Fruit fly (Drosophila melanogaster) whole organism, pupa: Measurements from ENCODE around the gene Bub1.

ENCODE experiments used
- CG10348 ChIP-seq: fragments of 200-800 bp; sonication (Bioruptor generic); IDR thresholded peaks from 2 replicates; pipeline ENCODE4 v1.3.6; 2022; ENCODE audit warnings: missing biosample characterization, missing genetic modification characterization
- CG12605 ChIP-seq: fragments of 200-800 bp; sonication (Bioruptor generic); IDR thresholded peaks from 2 replicates; pipeline ENCODE4 v1.3.6; 2022; ENCODE audit warnings: missing biosample characterization, missing genetic modification characterization
- CG13204 ChIP-seq: fragments of 200-800 bp; sonication (Bioruptor generic); optimal IDR thresholded peaks from 2 replicates; lab custom pipeline; 2018; ENCODE audit warnings: missing biosample characterization, mild to moderate bottlenecking, missing genetic modification characterization, moderate library complexity
- CG14655 ChIP-seq: fragments of 200-800 bp; sonication (Bioruptor generic); optimal IDR thresholded peaks from 3 replicates; lab custom pipeline; 2017; ENCODE audit warnings: mild to moderate bottlenecking, missing biosample characterization, missing genetic modification reagents, missing genetic modification characterization
- CG15710 ChIP-seq: fragments of 200-800 bp; sonication (Bioruptor generic); optimal IDR thresholded peaks from 2 replicates; lab custom pipeline; 2018; ENCODE audit warnings: missing biosample characterization, mild to moderate bottlenecking, missing genetic modification characterization, moderate library complexity
- CG17806 ChIP-seq: fragments of 200-800 bp; sonication (Bioruptor generic); optimal IDR thresholded peaks from 2 replicates; lab custom pipeline; 2018; ENCODE audit warnings: missing biosample characterization, mild to moderate bottlenecking, missing genetic modification characterization, moderate library complexity
- CG32121 ChIP-seq: fragments of 200-800 bp; sonication (Bioruptor generic); IDR thresholded peaks from 2 replicates; pipeline ENCODE4 v1.3.6; 2022; ENCODE audit warnings: missing biosample characterization, missing genetic modification characterization
- CG34367 ChIP-seq: fragments of 200-800 bp; sonication (Bioruptor generic); optimal IDR thresholded peaks from 2 replicates; lab custom pipeline; 2018; ENCODE audit warnings: missing biosample characterization, mild to moderate bottlenecking, missing genetic modification characterization
- CG4496 ChIP-seq: fragments of 200-800 bp; sonication (Bioruptor generic); IDR thresholded peaks from 3 replicates; pipeline ENCODE4 v1.3.6; 2022; ENCODE audit warnings: missing biosample characterization, missing genetic modification characterization
- CG8159 ChIP-seq: fragments of 200-800 bp; sonication (Bioruptor generic); optimal IDR thresholded peaks from 3 replicates; lab custom pipeline; 2018; ENCODE audit warnings: missing biosample characterization, mild to moderate bottlenecking, missing genetic modification characterization, moderate library complexity
- CG8301 ChIP-seq: fragments of 200-800 bp; sonication (Bioruptor generic); optimal IDR thresholded peaks from 2 replicates; lab custom pipeline; 2018; ENCODE audit warnings: missing biosample characterization, mild to moderate bottlenecking, missing genetic modification characterization
- CG9948 ChIP-seq: fragments of 200-800 bp; sonication (Bioruptor generic); optimal IDR thresholded peaks from 2 replicates; lab custom pipeline; 2018; ENCODE audit warnings: missing biosample characterization, mild to moderate bottlenecking, missing genetic modification characterization, moderate library complexity
- D1 ChIP-seq: fragments of 200-800 bp; sonication (Bioruptor generic); optimal IDR thresholded peaks from 2 replicates; lab custom pipeline; 2018; ENCODE audit warnings: missing biosample characterization, mild to moderate bottlenecking, missing genetic modification characterization, moderate library complexity
- EcR ChIP-seq: fragments of 200-800 bp; sonication (Bioruptor generic); optimal IDR thresholded peaks from 3 replicates; lab custom pipeline; 2019; ENCODE audit warnings: missing biosample characterization, missing genetic modification characterization, mild to moderate bottlenecking, moderate library complexity, missing genetic modification reagents
- Ets98B ChIP-seq: fragments of 200-800 bp; sonication (Bioruptor generic); IDR thresholded peaks from 2 replicates; pipeline ENCODE4 v1.3.6; 2022; ENCODE audit warnings: missing biosample characterization, missing genetic modification characterization
- Pif1A ChIP-seq: fragments of 200-800 bp; sonication (Bioruptor generic); optimal IDR thresholded peaks from 3 replicates; lab custom pipeline; 2016; ENCODE audit warnings: missing biosample characterization, missing genetic modification characterization
- Pif1B ChIP-seq: fragments of 200-800 bp; sonication (Bioruptor generic); optimal IDR thresholded peaks from 3 replicates; lab custom pipeline; 2016; ENCODE audit warnings: missing biosample characterization, missing genetic modification characterization
- Snoo ChIP-seq: fragments of 200-800 bp; sonication (Bioruptor generic); optimal IDR thresholded peaks from 3 replicates; lab custom pipeline; 2017; ENCODE audit warnings: missing biosample characterization, mild to moderate bottlenecking, missing genetic modification characterization, inconsistent platforms
- fd96Ca ChIP-seq: fragments of 200-800 bp; sonication (Bioruptor generic); IDR thresholded peaks from 3 replicates; pipeline ENCODE4 v1.3.6; 2022; ENCODE audit warnings: missing biosample characterization, missing genetic modification characterization
- gl ChIP-seq: fragments of 200-800 bp; sonication (Bioruptor generic); optimal IDR thresholded peaks from 2 replicates; lab custom pipeline; 2018; ENCODE audit warnings: missing biosample characterization, mild to moderate bottlenecking, missing genetic modification characterization
- rn ChIP-seq: fragments of 200-800 bp; sonication (Bioruptor generic); IDR thresholded peaks from 2 replicates; pipeline ENCODE4 v1.3.6; 2022; ENCODE audit warnings: missing biosample characterization, missing genetic modification characterization

The Bub1 gene

DNA sequence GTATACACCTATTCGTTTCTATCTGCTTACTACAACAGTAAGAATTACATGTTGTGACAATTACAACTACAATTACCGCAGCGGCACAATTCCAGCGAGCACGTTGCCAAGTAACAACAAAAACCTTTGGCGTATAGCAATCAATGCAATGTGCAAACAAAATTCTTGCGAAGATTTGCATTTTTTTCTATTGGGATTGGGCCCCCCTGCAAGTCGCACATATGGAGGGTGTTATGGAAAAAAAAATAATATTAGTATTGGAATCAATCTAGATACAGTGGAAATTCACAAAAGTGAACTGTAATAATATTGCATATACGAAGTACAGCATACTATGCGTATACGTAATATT is 24.0 kb downstream of the Bub1 start:
- TF ChIP-seq CG12605 (GFP tag; lab: Robert Waterston, UW) (no peak), Ets98B (no peak)

DNA sequence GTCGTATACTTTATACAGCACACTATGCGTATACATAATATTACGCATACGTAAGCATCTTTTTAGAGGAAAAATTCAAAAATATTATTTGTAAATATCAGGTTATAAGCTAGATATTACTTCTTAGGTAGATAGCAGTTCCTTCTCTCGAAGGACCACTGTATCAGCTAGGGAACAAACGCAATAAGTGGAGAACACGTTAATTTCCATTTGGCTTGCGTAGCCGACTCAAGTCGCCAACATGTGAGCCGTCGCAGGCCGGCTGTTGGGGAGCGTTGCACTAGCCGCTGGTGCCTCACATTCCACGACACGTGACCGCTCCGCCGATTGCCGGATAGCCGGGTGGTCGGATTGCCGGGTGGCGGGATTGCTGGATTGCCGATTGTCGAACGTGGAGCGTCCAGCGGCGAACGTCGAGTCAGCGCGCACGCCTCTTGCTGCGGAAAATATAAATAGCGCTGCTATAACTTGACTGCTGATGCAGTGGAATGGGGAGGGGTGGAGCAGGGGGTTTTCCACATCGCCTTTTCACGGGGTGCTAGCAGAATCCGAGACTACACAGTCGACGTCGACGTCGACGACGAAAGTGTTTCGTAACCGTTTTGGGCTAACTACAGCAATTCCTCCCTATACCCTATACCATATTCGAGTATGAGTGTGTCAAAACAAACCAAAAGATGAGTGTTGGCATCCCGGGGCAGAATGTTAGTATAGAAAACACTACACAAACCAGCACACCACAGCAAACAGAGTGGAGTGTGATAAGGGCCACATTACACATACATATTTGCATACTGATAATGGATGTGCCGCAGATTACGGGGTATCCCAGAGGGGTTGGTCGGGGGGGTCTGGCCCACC is 24.6 kb downstream of the Bub1 start:
- TF ChIP-seq Pif1B (no peak), fd96Ca (GFP tag; lab: Robert Waterston, UW) (no peak), CG12605 (GFP tag; lab: Robert Waterston, UW) (no peak), D1 (no peak), CG8301 (tag; lab: Kevin White, UChicago) (peak; percentile 30), rn (GFP tag; lab: Robert Waterston, UW) (no peak), CG4496 (GFP tag; lab: Robert Waterston, UW) (no peak), Ets98B (peak; percentile 10; the same call in 1 of the 2 replicates), CG15710 (no peak), gl (tag; lab: Kevin White, UChicago) (no peak), CG10348 (peak; percentile 58; the same call in 1 of the 2 replicates), Pif1A (GFP tag; lab: Kevin White, UChicago) (peak; percentile 15), Snoo (tag; lab: Kevin White, UChicago) (no peak), CG9948 (no peak), CG8159 (tag; lab: Kevin White, UChicago) (peak; percentile 34), CG34367 (tag; lab: Kevin White, UChicago) (no peak), EcR (GFP tag; lab: Kevin White, UChicago) (peak; percentile 57), CG13204 (GFP tag; lab: Kevin White, UChicago) (peak; percentile 34), CG17806 (peak; percentile 18), CG32121 (GFP tag; lab: Robert Waterston, UW) (no peak), CG14655 (GFP tag; lab: Kevin White, UChicago) (peak; percentile 21)

DNA sequence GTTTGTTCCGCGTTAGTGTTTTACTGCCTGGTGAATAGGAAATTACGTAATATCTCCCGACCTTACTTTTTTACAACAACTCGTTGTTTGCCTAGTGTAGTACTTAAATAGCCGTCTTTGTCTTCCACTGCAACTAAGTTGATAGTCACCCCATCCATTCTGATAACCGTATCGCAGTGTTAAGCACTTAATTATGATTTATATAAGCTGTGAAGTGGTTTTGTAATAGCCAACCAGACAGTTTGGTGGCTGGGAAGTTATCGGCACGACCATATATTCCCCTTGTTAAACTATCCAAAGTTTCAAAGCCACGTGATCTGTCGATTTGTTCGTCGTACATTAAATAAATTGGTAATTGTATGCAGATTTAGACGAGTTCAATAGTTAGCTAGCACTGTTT is 25.7 kb downstream of the Bub1 start:
- TF ChIP-seq CG32121 (GFP tag; lab: Robert Waterston, UW): no peak
- TF ChIP-seq D1: no peak
- TF ChIP-seq Pif1B: no peak
- TF ChIP-seq CG14655 (GFP tag; lab: Kevin White, UChicago): no peak

DNA sequence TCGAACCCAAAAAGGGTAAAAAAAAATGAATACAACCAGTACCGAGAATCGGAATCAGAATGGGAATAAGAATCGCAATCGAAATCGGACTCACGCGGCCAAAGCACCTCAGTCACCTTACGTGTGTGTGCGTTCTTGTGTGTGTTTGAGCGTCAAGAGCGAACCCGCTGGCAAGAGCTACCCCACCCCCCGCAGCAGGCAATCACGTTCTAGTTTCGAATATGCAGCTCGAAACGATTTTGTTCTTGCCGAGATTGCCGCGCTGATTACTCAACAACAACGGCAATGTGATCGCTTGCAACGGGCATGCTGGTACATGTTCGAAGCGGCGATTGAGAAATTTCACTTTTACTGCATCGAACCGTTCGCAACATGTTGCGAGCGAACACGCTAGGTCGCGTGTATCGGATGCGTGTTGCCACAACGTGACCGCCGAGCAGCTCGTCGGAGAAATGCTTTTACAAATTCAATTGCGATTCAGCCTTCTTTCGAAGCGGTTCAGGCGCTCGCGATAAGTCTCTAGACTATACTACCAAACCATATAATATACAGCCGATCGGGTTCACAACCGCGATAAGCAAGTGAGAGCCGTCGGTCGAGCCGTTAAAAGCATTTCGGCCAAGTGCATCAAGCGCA is 26.7 kb downstream of the Bub1 start:
- no peak for TF ChIP-seq CG9948
- no peak for TF ChIP-seq CG32121 (GFP tag; lab: Robert Waterston, UW)
- no peak; the same call in 1 of the 3 replicates for TF ChIP-seq CG4496 (GFP tag; lab: Robert Waterston, UW)
- peak; percentile 29; the same call in 1 of the 2 replicates for TF ChIP-seq CG12605 (GFP tag; lab: Robert Waterston, UW)
- TF ChIP-seq EcR (GFP tag; lab: Kevin White, UChicago): peak; percentile 96
- TF ChIP-seq CG17806: no peak
- no peak for TF ChIP-seq Pif1A (GFP tag; lab: Kevin White, UChicago)
- TF ChIP-seq CG14655 (GFP tag; lab: Kevin White, UChicago): no peak
- TF ChIP-seq Pif1B: peak; percentile 15
- peak; percentile 4 for TF ChIP-seq CG34367 (tag; lab: Kevin White, UChicago)
- no peak for TF ChIP-seq gl (tag; lab: Kevin White, UChicago)
- TF ChIP-seq CG15710: no peak
- TF ChIP-seq rn (GFP tag; lab: Robert Waterston, UW): no peak
- no peak for TF ChIP-seq D1
- no peak for TF ChIP-seq CG8301 (tag; lab: Kevin White, UChicago)
- peak; percentile 35 for TF ChIP-seq Snoo (tag; lab: Kevin White, UChicago)
- no peak for TF ChIP-seq CG10348
- peak; percentile 8; the same call in 1 of the 2 replicates for TF ChIP-seq Ets98B
- TF ChIP-seq CG8159 (tag; lab: Kevin White, UChicago): no peak
- peak; percentile 96 for TF ChIP-seq CG13204 (GFP tag; lab: Kevin White, UChicago)
- TF ChIP-seq fd96Ca (GFP tag; lab: Robert Waterston, UW): peak; percentile 40; the same call in 1 of the 3 replicates

DNA sequence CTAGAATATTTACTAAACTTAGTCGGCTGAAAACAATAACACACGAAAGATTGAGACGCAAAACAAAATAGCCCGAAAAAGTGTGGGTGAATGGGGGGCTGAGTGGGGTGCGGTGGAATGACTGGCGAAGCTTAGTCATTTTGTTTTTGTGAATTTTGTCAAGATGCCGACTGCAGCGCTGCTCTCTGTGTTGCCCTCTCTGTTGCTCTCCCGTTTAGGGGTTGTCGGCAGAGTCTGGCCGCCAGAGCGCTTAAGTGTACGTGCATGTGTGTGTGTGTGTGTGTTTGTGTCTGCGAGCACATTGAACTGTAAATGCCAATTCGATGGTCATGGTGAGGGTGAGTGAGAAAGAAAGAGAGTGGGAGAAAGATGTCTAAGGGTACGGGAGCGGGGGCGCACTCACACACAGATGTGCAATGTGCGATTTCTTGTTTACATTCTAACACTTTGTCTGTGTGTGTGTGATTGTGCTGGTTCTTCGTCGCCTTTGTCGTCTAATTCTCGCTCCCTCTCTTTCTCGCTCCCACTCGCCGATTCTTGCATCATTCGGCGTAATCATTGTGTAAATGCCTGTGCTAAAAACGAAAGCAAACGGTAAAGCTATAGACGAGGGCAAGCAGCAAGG is 27.8 kb downstream of the Bub1 start:
- TF ChIP-seq fd96Ca (GFP tag; lab: Robert Waterston, UW) (peak; percentile 57; the same call in 2 of the 3 replicates), D1 (no peak), CG34367 (tag; lab: Kevin White, UChicago) (no peak), CG8301 (tag; lab: Kevin White, UChicago) (peak; percentile 12), CG15710 (no peak), rn (GFP tag; lab: Robert Waterston, UW) (no peak), CG12605 (GFP tag; lab: Robert Waterston, UW) (no peak), CG13204 (GFP tag; lab: Kevin White, UChicago) (peak; percentile 63), Ets98B (0 out of 2 replicates have a peak, but pooled peaks have one; percentile 31), Snoo (tag; lab: Kevin White, UChicago) (peak; percentile 16), Pif1B (no peak), CG4496 (GFP tag; lab: Robert Waterston, UW) (peak; percentile 66), EcR (GFP tag; lab: Kevin White, UChicago) (peak; percentile 97), CG32121 (GFP tag; lab: Robert Waterston, UW) (peak; percentile 68)
